Worm (Caenorhabditis elegans) whole organism, L1 larva: Measurements from ENCODE around the gene srh-295.
A peak's percentile ranks its signal among the peaks of the same experiment; 100 is the strongest.

ENCODE experiments used
- C04F5.9 ChIP-seq: sonication (generic microtip); optimal IDR thresholded peaks from 2 replicates; lab custom pipeline; 2016; ENCODE audit warnings: missing genetic modification characterization, missing compliant biosample characterization
- ama-1 ChIP-seq: fragments of 150-350 bp; optimal IDR thresholded peaks from 2 replicates; lab custom pipeline; 2014
- ceh-90 ChIP-seq: sonication (generic microtip); optimal IDR thresholded peaks from 2 replicates; lab custom pipeline; 2016; ENCODE audit warnings: missing genetic modification characterization, missing compliant biosample characterization
- ces-1 ChIP-seq: fragments of 150-350 bp; optimal IDR thresholded peaks from 2 replicates; lab custom pipeline; 2014; ENCODE audit warnings: missing biosample characterization, missing genetic modification reagents, missing genetic modification characterization
- efl-1 ChIP-seq, 4 experiments: fragments of 150-350 bp; optimal IDR thresholded peaks in 3 of 4; peaks in 1 of 4; 1 replicate in 1 of 4; 2 replicates in 3 of 4; lab custom pipeline; 2014; ENCODE audit warnings: missing biosample characterization in 2 of 4, missing genetic modification characterization in 2 of 4, missing genetic modification reagents in 2 of 4
- egl-13 ChIP-seq: sonication (generic microtip); optimal IDR thresholded peaks from 2 replicates; lab custom pipeline; 2016; ENCODE audit warnings: missing genotype, missing genetic modification reagents, missing genetic modification characterization, missing compliant biosample characterization
- elt-3 ChIP-seq, 6 experiments: fragments of 150-350 bp in 1 of 6; sonication (generic microtip); optimal IDR thresholded peaks; 2 replicates each; lab custom pipeline; 2017 to 2018; ENCODE audit warnings: missing biosample characterization in 6 of 6, missing genetic modification characterization in 6 of 6, inconsistent platforms in 1 of 6
- fos-1 ChIP-seq: fragments of 150-350 bp; optimal IDR thresholded peaks from 2 replicates; lab custom pipeline; 2014; ENCODE audit warnings: missing biosample characterization, missing genetic modification characterization
- grh-1 ChIP-seq: fragments of 200-800 bp; sonication (Bioruptor generic); IDR thresholded peaks from 2 replicates; pipeline ENCODE4 v1.3.6; 2022; ENCODE audit warnings: missing genetic modification reagents, missing genetic modification characterization, missing compliant biosample characterization
- irx-1 ChIP-seq: sonication (generic microtip); optimal IDR thresholded peaks from 2 replicates; lab custom pipeline; 2016; ENCODE audit warnings: missing genetic modification characterization, missing compliant biosample characterization
- jun-1 ChIP-seq: fragments of 150-350 bp; optimal IDR thresholded peaks from 2 replicates; lab custom pipeline; 2014; ENCODE audit warnings: missing biosample characterization, missing genetic modification reagents, missing genetic modification characterization
- lin-39 ChIP-seq: fragments of 150-350 bp; optimal IDR thresholded peaks from 2 replicates; lab custom pipeline; 2014; ENCODE audit warnings: missing biosample characterization, missing genetic modification reagents, missing genetic modification characterization
- lsy-2 ChIP-seq, 2 experiments: fragments of 150-350 bp; optimal IDR thresholded peaks; 2 replicates each; lab custom pipeline; 2014; ENCODE audit warnings: missing biosample characterization in 2 of 2, missing genetic modification characterization in 2 of 2
- mab-9 ChIP-seq: fragments of 200-800 bp; sonication (Bioruptor generic); IDR thresholded peaks from 2 replicates; pipeline ENCODE4 v1.3.6; 2022; ENCODE audit warnings: missing genetic modification reagents, missing genetic modification characterization, missing compliant biosample characterization
- mep-1 ChIP-seq: fragments of 150-350 bp; optimal IDR thresholded peaks from 2 replicates; lab custom pipeline; 2014; ENCODE audit warnings: missing biosample characterization, missing genetic modification characterization
- nhr-11 ChIP-seq: fragments of 150-350 bp; optimal IDR thresholded peaks from 2 replicates; lab custom pipeline; 2014; ENCODE audit warnings: missing biosample characterization, missing genetic modification characterization
- nhr-20 ChIP-seq: sonication (generic microtip); optimal IDR thresholded peaks from 2 replicates; lab custom pipeline; 2016; ENCODE audit warnings: mild to moderate bottlenecking, missing genetic modification characterization, missing compliant biosample characterization
- nhr-237 ChIP-seq: fragments of 150-350 bp; optimal IDR thresholded peaks from 2 replicates; lab custom pipeline; 2014; ENCODE audit warnings: missing biosample characterization, missing genetic modification characterization
- nhr-71 ChIP-seq: sonication (generic microtip); optimal IDR thresholded peaks from 2 replicates; lab custom pipeline; 2016; ENCODE audit warnings: mild to moderate bottlenecking, missing genetic modification characterization, moderate library complexity, missing compliant biosample characterization
- nhr-76 ChIP-seq: sonication (generic microtip); optimal IDR thresholded peaks from 2 replicates; lab custom pipeline; 2017; ENCODE audit warnings: missing biosample characterization, missing genetic modification characterization
- nhr-77 ChIP-seq: fragments of 150-350 bp; optimal IDR thresholded peaks from 2 replicates; lab custom pipeline; 2014; ENCODE audit warnings: missing biosample characterization, missing genetic modification characterization
- nhr-90 ChIP-seq: sonication (generic microtip); optimal IDR thresholded peaks from 2 replicates; lab custom pipeline; 2016; ENCODE audit warnings: mild to moderate bottlenecking, missing genetic modification characterization, missing compliant biosample characterization; ENCODE audit not compliant: poor library complexity
- pag-3 ChIP-seq: sonication (generic microtip); optimal IDR thresholded peaks from 2 replicates; lab custom pipeline; 2017; ENCODE audit warnings: missing genetic modification characterization, mild to moderate bottlenecking, missing compliant biosample characterization, antibody characterized with exemption, borderline replicate concordance; ENCODE audit not compliant: insufficient read depth
- pax-3 ChIP-seq: fragments of 200-800 bp; sonication (Bioruptor generic); optimal IDR thresholded peaks from 2 replicates; lab custom pipeline; 2018; ENCODE audit warnings: mild to moderate bottlenecking, missing genetic modification characterization, moderate library complexity, missing compliant biosample characterization
- tbx-2 ChIP-seq: sonication (generic microtip); optimal IDR thresholded peaks from 2 replicates; lab custom pipeline; 2016; ENCODE audit warnings: missing genetic modification characterization, missing compliant biosample characterization
- unc-86 ChIP-seq: sonication (generic microtip); optimal IDR thresholded peaks from 2 replicates; lab custom pipeline; 2016; ENCODE audit warnings: missing genetic modification characterization, missing compliant biosample characterization
- vab-15 ChIP-seq: sonication (generic microtip); optimal IDR thresholded peaks from 2 replicates; lab custom pipeline; 2017; ENCODE audit warnings: missing genotype, mild to moderate bottlenecking, missing genetic modification characterization, missing compliant biosample characterization

srh-295 gene

DNA sequence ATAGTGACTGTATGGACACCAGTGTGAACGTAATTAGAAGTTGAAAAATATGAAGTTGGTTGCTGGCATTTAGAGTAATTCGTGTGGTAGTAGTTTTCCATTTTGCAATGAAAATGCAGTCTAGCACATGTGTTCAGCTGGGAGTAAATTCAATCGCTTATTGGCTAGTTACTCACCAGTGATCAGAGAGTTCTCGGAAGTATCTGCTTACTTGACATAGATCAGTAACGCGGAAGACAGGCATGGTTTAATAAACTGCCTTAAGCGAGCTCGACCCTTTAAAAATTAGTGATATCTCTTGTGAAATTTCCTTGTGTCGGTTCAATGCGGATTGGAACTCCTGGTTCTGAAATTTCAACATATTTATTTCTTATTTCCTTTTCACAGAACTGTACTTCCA is 45.8 kb downstream of the srh-295 start, which contains the start of gene srh-52:
srh-52 (minus strand) TSS at position 101 of the 400 bp plus-strand sequence.
- TF ChIP-seq mab-9 (GFP tag; lab: Robert Waterston, UW) (no peak), egl-13 (tag; lab: Kevin White, UChicago) (no peak), unc-86 (no peak), tbx-2 (tag; lab: Kevin White, UChicago) (no peak), pax-3 (tag; lab: Kevin White, UChicago) (no peak), ceh-90 (no peak), nhr-90 (no peak), nhr-77 (tag; lab: Kevin White, UChicago) (no peak), lin-39 (tag; lab: Kevin White, UChicago) (no peak), pag-3 (no peak), vab-15 (tag; lab: Kevin White, UChicago) (no peak), elt-3 (tag; optimal IDR thresholded peaks at IDR 0.05; lab: Kevin White, UChicago) (no peak), grh-1 (GFP tag; lab: Robert Waterston, UW) (no peak)

DNA sequence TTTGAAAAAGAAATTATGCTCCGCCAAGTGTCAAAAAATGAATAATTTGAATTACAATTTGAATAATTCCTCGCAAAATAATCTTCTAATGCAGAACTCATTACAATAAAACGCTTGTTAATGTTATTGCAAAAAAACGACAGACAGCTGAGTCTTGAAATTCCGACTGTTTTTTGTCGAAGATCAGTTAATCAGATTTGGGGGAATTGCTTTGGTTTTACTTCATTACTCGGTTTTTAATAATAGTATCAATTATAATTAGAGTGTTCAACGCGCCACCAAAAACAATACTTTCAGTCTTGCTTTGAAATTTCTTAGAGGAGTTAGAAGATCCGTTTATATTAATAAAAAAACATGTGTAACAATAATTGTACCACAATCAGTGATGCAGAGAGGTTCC is 47.5 kb downstream of the srh-295 start, which contains the start of gene srh-122:
srh-122 (minus strand) TSS at position 101 of the 400 bp plus-strand sequence.
- no peak for TF ChIP-seq pax-3 (tag; lab: Kevin White, UChicago)
- no peak for TF ChIP-seq nhr-76 (tag; lab: Kevin White, UChicago)
- TF ChIP-seq nhr-71 (tag; lab: Kevin White, UChicago): no peak
- no peak for TF ChIP-seq grh-1 (GFP tag; lab: Robert Waterston, UW)
- no peak for TF ChIP-seq fos-1
- TF ChIP-seq jun-1: no peak
- no peak for TF ChIP-seq ama-1 (lab: Kevin White, UChicago)
- no peak for TF ChIP-seq lsy-2 (tag; optimal IDR thresholded peaks at IDR 0.05; lab: Kevin White, UChicago)
- no peak for TF ChIP-seq nhr-237 (tag; lab: Kevin White, UChicago)
- TF ChIP-seq ces-1 (GFP tag; lab: Kevin White, UChicago): no peak
- TF ChIP-seq nhr-11: no peak
- no peak for TF ChIP-seq efl-1 (optimal IDR thresholded peaks at IDR 0.05; lab: Kevin White, UChicago)
- no peak for TF ChIP-seq efl-1 (GFP tag; optimal IDR thresholded peaks at IDR 0.05 in 1 of 2; lab: Kevin White, UChicago)
- no peak for TF ChIP-seq nhr-20 (tag; lab: Kevin White, UChicago)
- TF ChIP-seq irx-1 (tag; lab: Kevin White, UChicago): no peak

DNA sequence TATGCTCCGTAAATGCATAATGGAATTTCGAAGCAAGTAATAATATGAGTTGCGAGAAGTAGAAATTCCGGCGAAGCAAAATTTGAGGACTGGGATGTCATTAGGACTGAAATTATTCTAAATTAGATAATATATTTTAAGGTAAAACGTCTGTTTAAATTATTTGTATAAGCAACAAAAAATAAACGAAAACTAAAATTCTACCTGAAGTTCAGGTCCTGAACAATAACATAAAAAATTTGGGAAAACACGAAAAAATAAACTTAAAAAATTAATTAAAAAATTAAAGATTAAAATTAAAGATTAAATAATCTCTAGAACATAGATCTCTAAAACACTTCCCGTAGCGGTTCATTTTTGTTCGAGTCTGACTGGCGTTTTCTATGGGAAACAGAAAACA is 49.4 kb downstream of the srh-295 start, which contains the start of gene srh-251:
srh-251 (minus strand) TSS at position 101 of the 400 bp plus-strand sequence.
- no peak for TF ChIP-seq C04F5.9 (tag; lab: Kevin White, UChicago)
- TF ChIP-seq vab-15 (tag; lab: Kevin White, UChicago): no peak
- TF ChIP-seq, all 84 proteins: peak for 0

DNA sequence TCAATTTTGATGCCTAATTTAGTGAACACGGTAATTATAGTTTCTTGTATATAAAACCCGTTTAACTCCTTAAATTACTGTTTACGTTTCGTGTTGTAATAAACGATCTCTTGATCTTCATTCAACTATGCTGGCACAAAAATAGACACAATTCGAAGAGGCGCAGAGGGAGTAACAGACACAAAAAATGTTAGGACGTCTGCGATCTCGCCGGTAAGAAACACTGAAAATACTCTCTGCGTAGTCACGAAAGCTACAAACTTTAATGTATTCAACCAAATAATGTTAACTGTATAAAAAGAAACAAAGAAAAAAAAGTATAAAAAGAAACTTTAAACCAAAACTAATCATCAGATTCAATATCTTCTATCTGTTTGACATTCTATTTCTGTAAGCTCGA is 50.4 kb downstream of the srh-295 start, which contains the start of gene dhs-23:
dhs-23 (plus strand) TSS at position 363 of the 400 bp plus-strand sequence.
- no peak for TF ChIP-seq mep-1 (tag; lab: Kevin White, UChicago)
- TF ChIP-seq nhr-20 (tag; lab: Kevin White, UChicago): peak; percentile 54
- no peak for TF ChIP-seq efl-1 (optimal IDR thresholded peaks at IDR 0.05; lab: Kevin White, UChicago)
- peak in 1 of 2 experiments; percentile 29 for TF ChIP-seq efl-1 (GFP tag; optimal IDR thresholded peaks at IDR 0.05 in 1 of 2; lab: Kevin White, UChicago)
